Worm (Caenorhabditis elegans) whole organism, late embryonic: ENCODE data around the gene gcy-13.

Experiments used
- nfya-1 ChIP-seq: sonication (generic microtip); optimal IDR thresholded peaks from 2 replicates; lab custom pipeline; 2017; ENCODE audit warnings: missing genetic modification characterization, mild to moderate bottlenecking, missing compliant biosample characterization, antibody characterized with exemption, moderate library complexity
- pag-3 ChIP-seq: sonication (generic microtip); optimal IDR thresholded peaks from 2 replicates; lab custom pipeline; 2016; ENCODE audit warnings: missing compliant biosample characterization, missing genetic modification characterization, borderline replicate concordance
- pha-4 ChIP-seq: fragments of 150-350 bp; optimal IDR thresholded peaks from 2 replicates; lab custom pipeline; 2018; ENCODE audit warnings: missing biosample characterization, missing genetic modification reagents, missing genetic modification characterization
- pqm-1 ChIP-seq: sonication (generic microtip); optimal IDR thresholded peaks from 2 replicates; lab custom pipeline; 2016; ENCODE audit warnings: missing genetic modification characterization, missing compliant biosample characterization
- ref-2 ChIP-seq: sonication (generic microtip); optimal IDR thresholded peaks from 2 replicates; lab custom pipeline; 2016; ENCODE audit warnings: missing genetic modification characterization, missing compliant biosample characterization

DNA sequence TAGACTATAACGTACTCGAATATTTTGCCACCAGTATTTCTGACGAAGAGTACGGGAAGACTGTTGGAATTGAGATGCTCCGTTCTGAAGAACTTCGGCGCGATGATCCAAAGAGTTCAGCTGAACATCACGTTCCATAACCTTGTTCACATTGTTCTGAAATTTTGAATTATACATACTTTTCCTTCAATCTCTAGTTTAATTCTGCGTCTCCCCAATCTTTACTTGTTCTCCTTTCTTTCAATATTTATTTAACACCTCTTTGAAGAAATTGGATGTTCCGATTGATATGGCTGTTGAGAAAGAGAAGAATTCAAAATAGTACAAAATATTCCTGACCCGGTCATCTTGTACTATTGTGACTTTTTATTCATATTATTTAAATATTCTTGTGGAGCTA lies 24.5 kb downstream of the gcy-13 start, which contains the start of gene F23H12.3:
- TF ChIP-seq ref-2 (tag; lab: Kevin White, UChicago) (no peak), nfya-1 (tag; lab: Kevin White, UChicago) (no peak), pha-4 (tag; lab: Kevin White, UChicago) (no peak), pag-3 (tag; lab: Kevin White, UChicago) (no peak), pqm-1 (no peak)
